Worm (Caenorhabditis elegans) whole organism, late embryonic: ENCODE results near the gene nhr-34.

Experiments used
- F13H6.1 ChIP-seq: sonication (generic microtip); optimal IDR thresholded peaks from 2 replicates; lab custom pipeline; 2016; ENCODE audit warnings: missing genetic modification characterization, missing compliant biosample characterization
- T23F11.4 ChIP-seq: fragments of 200-800 bp; sonication (Bioruptor generic); optimal IDR thresholded peaks from 2 replicates; lab custom pipeline; 2018; ENCODE audit warnings: mild to moderate bottlenecking, missing genetic modification characterization, missing compliant biosample characterization
- ahr-1 ChIP-seq: sonication (generic microtip); optimal IDR thresholded peaks from 2 replicates; lab custom pipeline; 2016; ENCODE audit warnings: missing genetic modification characterization, missing compliant biosample characterization
- ceh-18 ChIP-seq: sonication (generic microtip); optimal IDR thresholded peaks from 2 replicates; lab custom pipeline; 2016; ENCODE audit warnings: missing genetic modification characterization, missing compliant biosample characterization
- ceh-2 ChIP-seq: sonication (generic microtip); optimal IDR thresholded peaks from 2 replicates; lab custom pipeline; 2016; ENCODE audit warnings: missing genotype, missing genetic modification characterization, missing compliant biosample characterization
- ceh-22 ChIP-seq: sonication (generic microtip); optimal IDR thresholded peaks from 2 replicates; lab custom pipeline; 2017; ENCODE audit warnings: missing biosample characterization, missing genetic modification characterization
- ceh-24 ChIP-seq: sonication (generic microtip); optimal IDR thresholded peaks from 2 replicates; lab custom pipeline; 2016; ENCODE audit warnings: mild to moderate bottlenecking, missing genetic modification characterization, missing compliant biosample characterization
- ceh-30 ChIP-seq: fragments of 150-350 bp; optimal IDR thresholded peaks from 2 replicates; lab custom pipeline; 2014; ENCODE audit warnings: missing biosample characterization, missing genetic modification characterization
- ceh-31 ChIP-seq: sonication (generic microtip); optimal IDR thresholded peaks from 2 replicates; lab custom pipeline; 2016; ENCODE audit warnings: missing genetic modification characterization, missing compliant biosample characterization
- ceh-34 ChIP-seq: sonication (generic microtip); optimal IDR thresholded peaks from 2 replicates; lab custom pipeline; 2016; ENCODE audit warnings: mild to moderate bottlenecking, missing genetic modification characterization, missing compliant biosample characterization
- ceh-6 ChIP-seq: fragments of 200-800 bp; sonication (Bioruptor generic); optimal IDR thresholded peaks from 2 replicates; lab custom pipeline; 2018; ENCODE audit warnings: mild to moderate bottlenecking, missing genetic modification characterization, missing compliant biosample characterization
- elt-2 ChIP-seq: sonication (generic microtip); optimal IDR thresholded peaks from 2 replicates; lab custom pipeline; 2016; ENCODE audit warnings: missing genetic modification reagents, missing genetic modification characterization, missing compliant biosample characterization
- fax-1 ChIP-seq: sonication (generic microtip); optimal IDR thresholded peaks from 2 replicates; lab custom pipeline; 2016; ENCODE audit warnings: missing genotype, missing genetic modification characterization, missing compliant biosample characterization
- hlh-13 ChIP-seq: fragments of 200-800 bp; sonication (Bioruptor generic); optimal IDR thresholded peaks from 2 replicates; lab custom pipeline; 2018; ENCODE audit warnings: mild to moderate bottlenecking, missing genetic modification characterization, missing compliant biosample characterization
- hlh-15 ChIP-seq: sonication (generic microtip); optimal IDR thresholded peaks from 2 replicates; lab custom pipeline; 2016; ENCODE audit warnings: missing genetic modification characterization, missing compliant biosample characterization
- hlh-30 ChIP-seq: sonication (generic microtip); optimal IDR thresholded peaks from 2 replicates; lab custom pipeline; 2017; ENCODE audit warnings: antibody characterized with exemption, missing genetic modification characterization, missing compliant biosample characterization; ENCODE audit not compliant: insufficient read depth
- hlh-6 ChIP-seq: sonication (generic microtip); optimal IDR thresholded peaks from 2 replicates; lab custom pipeline; 2016; ENCODE audit warnings: missing genotype, missing genetic modification characterization, missing compliant biosample characterization
- nfya-1 ChIP-seq: sonication (generic microtip); optimal IDR thresholded peaks from 2 replicates; lab custom pipeline; 2017; ENCODE audit warnings: missing genetic modification characterization, mild to moderate bottlenecking, missing compliant biosample characterization, antibody characterized with exemption, moderate library complexity
- nhr-11 ChIP-seq: fragments of 150-350 bp; optimal IDR thresholded peaks from 2 replicates; lab custom pipeline; 2014; ENCODE audit warnings: missing biosample characterization, missing genetic modification characterization
- nhr-232 ChIP-seq: sonication (generic microtip); optimal IDR thresholded peaks from 2 replicates; lab custom pipeline; 2016; ENCODE audit warnings: missing genetic modification characterization, missing compliant biosample characterization
- pax-1 ChIP-seq: fragments of 150-350 bp; optimal IDR thresholded peaks from 2 replicates; lab custom pipeline; 2014; ENCODE audit warnings: missing biosample characterization, missing genetic modification characterization
- pqm-1 ChIP-seq: sonication (generic microtip); optimal IDR thresholded peaks from 2 replicates; lab custom pipeline; 2016; ENCODE audit warnings: missing genetic modification characterization, missing compliant biosample characterization
- ref-2 ChIP-seq: sonication (generic microtip); optimal IDR thresholded peaks from 2 replicates; lab custom pipeline; 2016; ENCODE audit warnings: missing genetic modification characterization, missing compliant biosample characterization
- sox-2 ChIP-seq: fragments of 200-800 bp; sonication (Bioruptor generic); IDR thresholded peaks from 2 replicates; pipeline ENCODE4 v1.3.6; 2022; ENCODE audit warnings: missing genetic modification reagents, missing genetic modification characterization, missing compliant biosample characterization
- syd-9 ChIP-seq: sonication (generic microtip); optimal IDR thresholded peaks from 2 replicates; lab custom pipeline; 2016; ENCODE audit warnings: mild to moderate bottlenecking, missing genetic modification characterization, moderate library complexity, missing compliant biosample characterization
- tbx-2 ChIP-seq: sonication (generic microtip); optimal IDR thresholded peaks from 2 replicates; lab custom pipeline; 2016; ENCODE audit warnings: missing genetic modification characterization, missing compliant biosample characterization
- unc-3 ChIP-seq, 2 experiments: fragments of 200-800 bp in 1 of 2; sonication (Bioruptor generic) in 1 of 2; sonication (generic microtip) in 1 of 2; conservative IDR thresholded peaks in 1 of 2; optimal IDR thresholded peaks in 1 of 2; 2 replicates each; pipeline versions ENCODE4 v1.3.6 to Lab custom; 2016 to 2022; ENCODE audit warnings: missing compliant biosample characterization in 2 of 2, missing genetic modification characterization in 2 of 2, missing genetic modification reagents in 1 of 2
- unc-42 ChIP-seq: sonication (generic microtip); optimal IDR thresholded peaks from 2 replicates; lab custom pipeline; 2016; ENCODE audit warnings: missing genotype, missing genetic modification characterization, missing compliant biosample characterization
- unc-86 ChIP-seq: sonication (generic microtip); optimal IDR thresholded peaks from 2 replicates; lab custom pipeline; 2016; ENCODE audit warnings: missing genetic modification characterization, missing compliant biosample characterization
- zip-5 ChIP-seq: sonication (generic microtip); optimal IDR thresholded peaks from 2 replicates; lab custom pipeline; 2016; ENCODE audit warnings: missing genetic modification characterization, missing compliant biosample characterization
- ztf-16 ChIP-seq: sonication (generic microtip); optimal IDR thresholded peaks from 2 replicates; lab custom pipeline; 2017; ENCODE audit warnings: missing genetic modification characterization, missing compliant biosample characterization

The nhr-34 gene

DNA sequence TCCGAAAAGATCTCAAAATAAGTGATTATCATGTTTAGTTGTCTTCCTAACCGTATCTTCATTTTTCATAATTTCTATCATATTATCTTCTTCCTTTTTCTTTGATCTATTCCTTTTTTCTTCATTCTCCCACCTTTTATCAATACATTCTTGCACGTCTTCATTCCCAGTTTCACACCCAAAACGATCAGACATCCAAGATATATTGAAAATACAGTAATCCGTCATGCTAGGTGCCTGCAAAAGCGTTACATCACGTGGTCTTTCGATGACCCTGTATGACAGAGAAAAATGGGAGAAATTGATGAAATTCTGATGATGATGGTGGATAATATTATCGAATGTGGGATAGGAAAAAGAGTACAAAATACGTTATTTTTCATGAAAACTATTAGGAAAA is 3.0 kb downstream of the nhr-34 start:
- TF ChIP-seq T23F11.4 (GFP tag; lab: Kevin White, UChicago) (no peak), hlh-30 (peak; percentile 30)

ce11 chrIV:9671001-9671652 is 4.3 kb downstream of the nhr-34 start:
- peak; percentile 48 for TF ChIP-seq hlh-30
- peak; percentile 10 for TF ChIP-seq pqm-1 (tag; lab: Kevin White, UChicago)
- no peak for TF ChIP-seq zip-5 (tag; lab: Kevin White, UChicago)
- TF ChIP-seq ceh-34 (tag; lab: Kevin White, UChicago): peak; percentile 18
- TF ChIP-seq hlh-6 (tag; lab: Kevin White, UChicago): no peak
- TF ChIP-seq F13H6.1 (tag; lab: Kevin White, UChicago): peak; percentile 30
- no peak for TF ChIP-seq T23F11.4 (GFP tag; lab: Kevin White, UChicago)
- peak; percentile 14 for TF ChIP-seq ceh-18 (tag; lab: Kevin White, UChicago)
- TF ChIP-seq ceh-22 (tag; lab: Kevin White, UChicago): no peak
- no peak for TF ChIP-seq syd-9 (tag; lab: Kevin White, UChicago)
- TF ChIP-seq unc-86 (tag; lab: Kevin White, UChicago): no peak
- TF ChIP-seq unc-3 (GFP tag; conservative IDR thresholded peaks at IDR 0.05; lab: Robert Waterston, UW): no peak
- TF ChIP-seq unc-3 (tag; optimal IDR thresholded peaks at IDR 0.05; lab: Kevin White, UChicago): no peak

DNA sequence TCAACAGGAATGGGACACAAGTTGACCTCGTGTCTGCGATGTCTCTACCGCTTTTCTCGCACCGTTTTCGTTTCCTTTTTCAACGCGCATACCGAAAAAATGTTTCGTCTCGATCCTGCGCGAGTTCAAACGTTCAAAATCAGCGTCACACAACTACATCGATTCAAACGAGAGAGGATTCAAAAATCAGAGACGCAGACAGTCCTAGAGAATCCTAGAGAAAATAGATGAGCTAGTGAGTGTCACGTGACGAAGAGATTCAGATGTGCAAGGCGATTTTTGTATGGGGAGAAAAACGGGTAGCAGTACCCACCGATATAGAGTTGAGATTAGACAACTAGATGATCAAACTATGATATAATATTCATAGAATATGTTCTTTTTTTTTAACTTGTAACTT is 5.5 kb downstream of the nhr-34 start:
- TF ChIP-seq hlh-30 (peak; percentile 72), sox-2 (GFP tag; lab: Robert Waterston, UW) (no peak)

- TF ChIP-seq hlh-13 (GFP tag; lab: Kevin White, UChicago) (no peak), ahr-1 (tag; lab: Kevin White, UChicago) (no peak), hlh-30 (peak; percentile 7)
Observed at ce11 chrIV:9668103-9668672, 7.3 kb downstream of the nhr-34 start.

DNA sequence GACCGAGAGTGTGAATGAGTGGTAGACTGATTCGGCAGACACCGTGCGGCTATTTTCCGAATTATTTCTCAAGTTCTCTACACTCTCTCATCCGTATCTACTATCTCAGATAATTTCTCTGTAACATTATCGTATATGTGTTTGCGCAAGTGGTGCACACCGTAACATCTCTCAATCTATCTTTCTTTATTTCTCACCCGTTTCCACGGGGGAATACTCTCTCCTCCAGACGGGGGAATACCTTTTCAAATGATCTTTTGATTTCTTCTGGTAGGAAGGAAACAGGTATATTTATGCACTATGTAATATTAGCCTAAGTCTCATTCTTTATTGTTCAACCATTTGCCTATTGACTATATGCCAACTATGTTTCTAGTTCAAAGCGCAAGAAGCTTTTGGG is 8.4 kb downstream of the nhr-34 start:
- TF ChIP-seq ceh-34 (tag; lab: Kevin White, UChicago) (peak; percentile 38), nfya-1 (tag; lab: Kevin White, UChicago) (peak; percentile 25), ceh-2 (no peak), zip-5 (tag; lab: Kevin White, UChicago) (no peak), hlh-13 (GFP tag; lab: Kevin White, UChicago) (no peak), ztf-16 (tag; lab: Kevin White, UChicago) (no peak), tbx-2 (peak; percentile 45), ceh-24 (no peak), nhr-232 (no peak), ceh-6 (GFP tag; lab: Kevin White, UChicago) (no peak), ceh-18 (tag; lab: Kevin White, UChicago) (no peak), fax-1 (tag; lab: Kevin White, UChicago) (no peak), elt-2 (tag; lab: Kevin White, UChicago) (peak; percentile 19), F13H6.1 (tag; lab: Kevin White, UChicago) (no peak), ceh-31 (tag; lab: Kevin White, UChicago) (no peak), nhr-11 (tag; lab: Kevin White, UChicago) (no peak), ceh-30 (peak; percentile 8)

DNA sequence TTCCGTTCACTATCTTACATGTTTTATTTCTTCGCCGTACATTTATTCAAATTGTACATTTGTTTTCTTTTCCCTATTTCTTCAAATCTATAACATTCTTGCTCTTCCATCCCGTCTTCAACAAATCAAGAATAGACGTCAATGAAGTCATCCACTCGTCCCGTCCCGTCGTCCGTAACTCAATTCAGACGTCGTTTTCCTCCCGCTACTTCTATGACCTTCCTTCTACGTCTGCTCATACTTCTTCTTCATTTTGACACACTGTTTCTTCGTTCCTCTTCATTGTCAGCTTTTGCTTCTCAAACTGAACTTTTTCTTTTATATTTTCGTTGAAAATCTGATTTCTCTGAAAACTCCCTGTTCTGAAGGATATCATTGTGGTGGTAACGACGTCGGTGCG is 15.5 kb downstream of the nhr-34 start:
- TF ChIP-seq unc-42 (tag; lab: Kevin White, UChicago): peak; percentile 82
- no peak for TF ChIP-seq hlh-15 (tag; lab: Kevin White, UChicago)
- no peak for TF ChIP-seq ref-2 (tag; lab: Kevin White, UChicago)
- TF ChIP-seq unc-86 (tag; lab: Kevin White, UChicago): no peak
- TF ChIP-seq pax-1: no peak
